Fruit fly (Drosophila melanogaster): ENCODE results near the gene CG12099.

Gene CG12099

DNA sequence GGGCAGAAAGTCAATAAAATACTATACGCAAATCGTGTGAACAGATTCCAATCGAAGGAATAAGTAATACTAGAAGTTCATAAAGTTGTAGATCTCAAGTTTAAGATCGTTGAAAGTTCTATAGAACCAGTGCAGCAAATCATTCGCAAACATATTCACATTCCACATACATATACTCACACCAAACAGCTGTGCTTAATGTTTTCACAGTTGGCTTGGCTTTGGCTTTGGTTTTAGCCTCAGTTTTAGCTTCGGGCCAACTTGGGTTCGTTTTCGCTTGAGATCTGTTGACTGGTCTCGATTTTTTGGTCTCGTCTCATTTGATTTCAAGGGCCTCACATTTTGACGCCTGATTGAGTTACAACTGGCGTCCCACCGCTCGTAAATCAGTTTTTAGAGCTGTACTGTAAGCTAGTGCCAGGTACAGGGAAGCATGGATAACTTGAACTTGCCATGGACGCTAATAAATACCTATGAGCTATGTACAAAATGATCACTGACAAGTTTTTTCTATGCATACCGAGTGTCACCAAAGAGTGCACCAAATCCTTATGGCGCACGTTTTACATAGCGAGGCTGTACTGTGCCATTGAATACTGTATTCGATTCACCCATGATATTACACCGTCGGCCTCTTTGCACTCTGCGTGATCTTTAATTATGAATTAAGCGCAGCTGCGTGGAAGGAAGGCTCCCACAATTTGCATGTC lies 29.0 kb upstream of the CG12099 start:
- TF ChIP-seq CG10274 (GFP tag; optimal IDR thresholded peaks at IDR 0.05) (peak; percentile 74), usp (GFP tag; optimal IDR thresholded peaks at IDR 0.05) (no peak), HLHmδ (GFP tag; optimal IDR thresholded peaks at IDR 0.05) (no peak), CG13296 (GFP tag; optimal IDR thresholded peaks at IDR 0.05) (peak; percentile 80), amos (GFP tag; IDR thresholded peaks at IDR 0.05; ENCODE audit: partially characterized antibody) (no peak), Hr51 (GFP tag; optimal IDR thresholded peaks at IDR 0.05) (peak; percentile 76), CG32772 (GFP tag; IDR thresholded peaks at IDR 0.05) (peak; percentile 86), CG3281 (GFP tag; optimal IDR thresholded peaks at IDR 0.05) (peak; percentile 82), CG13287 (GFP tag; IDR thresholded peaks at IDR 0.05; ENCODE audit: partially characterized antibody) (no peak), CG4404 (GFP tag; IDR thresholded peaks at IDR 0.05) (peak; percentile 77), CG18764 (GFP tag; optimal IDR thresholded peaks at IDR 0.05) (peak; percentile 77), CG1233 (GFP tag; optimal IDR thresholded peaks at IDR 0.05) (peak; percentile 74), tx (GFP tag; optimal IDR thresholded peaks at IDR 0.05) (peak; percentile 77), lab (GFP tag; optimal IDR thresholded peaks at IDR 0.05) (peak; percentile 91), pfk (GFP tag; optimal IDR thresholded peaks at IDR 0.05) (no peak), az2 (GFP tag; optimal IDR thresholded peaks at IDR 0.05) (peak; percentile 61), hbn (GFP tag; IDR thresholded peaks at IDR 0.05; ENCODE audit: partially characterized antibody) (no peak), NK7.1 (GFP tag; optimal IDR thresholded peaks at IDR 0.05) (peak; percentile 74), Poxn (GFP tag; IDR thresholded peaks at IDR 0.05) (0 out of 2 replicates have a peak, but pooled peaks have one; percentile 35), CG18011 (GFP tag; optimal IDR thresholded peaks at IDR 0.05) (peak; percentile 27), sob (GFP tag; IDR thresholded peaks at IDR 0.05) (peak; percentile 91), CG14050 (GFP tag; IDR thresholded peaks at IDR 0.05) (peak; percentile 69), CoRest (tag; optimal IDR thresholded peaks at IDR 0.05) (peak; percentile 84), CG6791 (GFP tag; IDR thresholded peaks at IDR 0.05; ENCODE audit: partially characterized antibody) (no peak), CG4707 (GFP tag; optimal IDR thresholded peaks at IDR 0.05) (peak; percentile 46), E2f1 (GFP tag; IDR thresholded peaks at IDR 0.05) (peak; percentile 82), bbx (GFP tag; IDR thresholded peaks at IDR 0.05; ENCODE audit: partially characterized antibody) (no peak), ranshi (GFP tag; IDR thresholded peaks at IDR 0.05) (peak; percentile 89), CG3065 (GFP tag; optimal IDR thresholded peaks at IDR 0.05) (no peak), shn (GFP tag; optimal IDR thresholded peaks at IDR 0.05) (peak; percentile 71), ssp (GFP tag; IDR thresholded peaks at IDR 0.05) (peak; percentile 78), BtbVII (GFP tag; optimal IDR thresholded peaks at IDR 0.05) (peak; percentile 62), Doc3 (GFP tag; IDR thresholded peaks at IDR 0.05; ENCODE audit: partially characterized antibody) (0 out of 3 replicates have a peak, but pooled peaks have one; percentile 26), cas (GFP tag; IDR thresholded peaks at IDR 0.05) (peak; percentile 69; the same call in 1 of the 2 replicates), ash1 (GFP tag; optimal IDR thresholded peaks at IDR 0.05) (peak; percentile 31), dysf (GFP tag; IDR thresholded peaks at IDR 0.05) (peak; percentile 94), MBD-R2 (GFP tag; IDR thresholded peaks at IDR 0.05) (peak; percentile 82), CG12071 (GFP tag; optimal IDR thresholded peaks at IDR 0.05) (peak; percentile 90), Jarid2 (GFP tag; optimal IDR thresholded peaks at IDR 0.05) (peak; percentile 38), fd3F (GFP tag; optimal IDR thresholded peaks at IDR 0.05) (peak; percentile 82), Abd-B (GFP tag; optimal IDR thresholded peaks at IDR 0.05) (peak; percentile 78), CG14965 (GFP tag; optimal IDR thresholded peaks at IDR 0.05; ENCODE audit: borderline replicate concordance) (peak; percentile 55), CG3838 (GFP tag; optimal IDR thresholded peaks at IDR 0.05) (peak; percentile 13), gro (GFP tag; optimal IDR thresholded peaks at IDR 0.05) (peak; percentile 91), CG11398 (GFP tag; optimal IDR thresholded peaks at IDR 0.05) (peak; percentile 74), NFAT (GFP tag; IDR thresholded peaks at IDR 0.05) (peak; percentile 87), hb (GFP tag; IDR thresholded peaks at IDR 0.05; ENCODE audit: partially characterized antibody) (no peak), TFAM (GFP tag; optimal IDR thresholded peaks at IDR 0.05) (no peak)
